Worm (Caenorhabditis elegans) whole organism, late embryonic: Measurements from ENCODE around the gene ceh-100.

ENCODE experiments used
- F13H6.1 ChIP-seq: sonication (generic microtip); optimal IDR thresholded peaks from 2 replicates; lab custom pipeline; 2016; ENCODE audit warnings: missing genetic modification characterization, missing compliant biosample characterization
- K02D7.2 ChIP-seq: sonication (generic microtip); optimal IDR thresholded peaks from 2 replicates; lab custom pipeline; 2017; ENCODE audit warnings: mild to moderate bottlenecking, missing genetic modification characterization, missing compliant biosample characterization
- T23F11.4 ChIP-seq: fragments of 200-800 bp; sonication (Bioruptor generic); optimal IDR thresholded peaks from 2 replicates; lab custom pipeline; 2018; ENCODE audit warnings: mild to moderate bottlenecking, missing genetic modification characterization, missing compliant biosample characterization
- ceh-19 ChIP-seq: fragments of 200-800 bp; sonication (Bioruptor generic); optimal IDR thresholded peaks from 2 replicates; lab custom pipeline; 2018; ENCODE audit warnings: mild to moderate bottlenecking, missing genetic modification characterization, missing compliant biosample characterization
- ceh-2 ChIP-seq: sonication (generic microtip); optimal IDR thresholded peaks from 2 replicates; lab custom pipeline; 2016; ENCODE audit warnings: missing genotype, missing genetic modification characterization, missing compliant biosample characterization
- ceh-22 ChIP-seq: sonication (generic microtip); optimal IDR thresholded peaks from 2 replicates; lab custom pipeline; 2017; ENCODE audit warnings: missing biosample characterization, missing genetic modification characterization
- ceh-30 ChIP-seq: fragments of 150-350 bp; optimal IDR thresholded peaks from 2 replicates; lab custom pipeline; 2014; ENCODE audit warnings: missing biosample characterization, missing genetic modification characterization
- ceh-31 ChIP-seq: sonication (generic microtip); optimal IDR thresholded peaks from 2 replicates; lab custom pipeline; 2016; ENCODE audit warnings: missing genetic modification characterization, missing compliant biosample characterization
- ceh-34 ChIP-seq: sonication (generic microtip); optimal IDR thresholded peaks from 2 replicates; lab custom pipeline; 2016; ENCODE audit warnings: mild to moderate bottlenecking, missing genetic modification characterization, missing compliant biosample characterization
- ceh-48 ChIP-seq: sonication (generic microtip); optimal IDR thresholded peaks from 2 replicates; lab custom pipeline; 2016; ENCODE audit warnings: missing genetic modification characterization, inconsistent platforms, missing compliant biosample characterization
- che-1 ChIP-seq: sonication (generic microtip); optimal IDR thresholded peaks from 2 replicates; lab custom pipeline; 2016; ENCODE audit warnings: mild to moderate bottlenecking, missing genetic modification characterization, missing compliant biosample characterization
- dmd-4 ChIP-seq: sonication (generic microtip); optimal IDR thresholded peaks from 2 replicates; lab custom pipeline; 2016; ENCODE audit warnings: borderline replicate concordance, missing genetic modification characterization, missing compliant biosample characterization
- dve-1 ChIP-seq: sonication (generic microtip); optimal IDR thresholded peaks from 2 replicates; lab custom pipeline; 2017; ENCODE audit warnings: antibody characterized with exemption, mild to moderate bottlenecking, missing genetic modification characterization, missing compliant biosample characterization
- elt-4 ChIP-seq: sonication (generic microtip); optimal IDR thresholded peaks from 2 replicates; lab custom pipeline; 2016; ENCODE audit warnings: missing genetic modification characterization, missing compliant biosample characterization
- gmeb-2 ChIP-seq: sonication (generic microtip); optimal IDR thresholded peaks from 2 replicates; lab custom pipeline; 2016; ENCODE audit warnings: missing genetic modification characterization, inconsistent platforms, missing compliant biosample characterization
- hlh-6 ChIP-seq: sonication (generic microtip); optimal IDR thresholded peaks from 2 replicates; lab custom pipeline; 2016; ENCODE audit warnings: missing genotype, missing genetic modification characterization, missing compliant biosample characterization
- lin-11 ChIP-seq: fragments of 200-800 bp; sonication (Bioruptor generic); optimal IDR thresholded peaks from 2 replicates; lab custom pipeline; 2018; ENCODE audit warnings: mild to moderate bottlenecking, missing genetic modification characterization, missing compliant biosample characterization
- madf-2 ChIP-seq: sonication (generic microtip); optimal IDR thresholded peaks from 2 replicates; lab custom pipeline; 2017; ENCODE audit warnings: missing genetic modification characterization, missing compliant biosample characterization
- nfya-1 ChIP-seq: sonication (generic microtip); optimal IDR thresholded peaks from 2 replicates; lab custom pipeline; 2017; ENCODE audit warnings: missing genetic modification characterization, mild to moderate bottlenecking, missing compliant biosample characterization, antibody characterized with exemption, moderate library complexity
- odd-2 ChIP-seq: sonication (generic microtip); optimal IDR thresholded peaks from 2 replicates; lab custom pipeline; 2017; ENCODE audit warnings: antibody characterized with exemption, mild to moderate bottlenecking, missing genetic modification characterization, missing compliant biosample characterization
- pax-1 ChIP-seq: fragments of 150-350 bp; optimal IDR thresholded peaks from 2 replicates; lab custom pipeline; 2014; ENCODE audit warnings: missing biosample characterization, missing genetic modification characterization
- pha-2 ChIP-seq: sonication (generic microtip); optimal IDR thresholded peaks from 2 replicates; lab custom pipeline; 2017; ENCODE audit warnings: mild to moderate bottlenecking, missing genetic modification characterization, missing compliant biosample characterization
- ref-2 ChIP-seq: sonication (generic microtip); optimal IDR thresholded peaks from 2 replicates; lab custom pipeline; 2016; ENCODE audit warnings: missing genetic modification characterization, missing compliant biosample characterization
- sox-4 ChIP-seq: sonication (generic microtip); optimal IDR thresholded peaks from 2 replicates; lab custom pipeline; 2017; ENCODE audit warnings: mild to moderate bottlenecking, missing genetic modification characterization, inconsistent platforms, missing compliant biosample characterization
- syd-9 ChIP-seq: sonication (generic microtip); optimal IDR thresholded peaks from 2 replicates; lab custom pipeline; 2016; ENCODE audit warnings: mild to moderate bottlenecking, missing genetic modification characterization, moderate library complexity, missing compliant biosample characterization
- tbx-2 ChIP-seq: sonication (generic microtip); optimal IDR thresholded peaks from 2 replicates; lab custom pipeline; 2016; ENCODE audit warnings: missing genetic modification characterization, missing compliant biosample characterization
- tbx-7 ChIP-seq: sonication (generic microtip); optimal IDR thresholded peaks from 2 replicates; lab custom pipeline; 2016; ENCODE audit warnings: missing genotype, missing genetic modification characterization, missing compliant biosample characterization
- unc-3 ChIP-seq, 2 experiments: fragments of 200-800 bp in 1 of 2; sonication (Bioruptor generic) in 1 of 2; sonication (generic microtip) in 1 of 2; conservative IDR thresholded peaks in 1 of 2; optimal IDR thresholded peaks in 1 of 2; 2 replicates each; pipeline versions ENCODE4 v1.3.6 to Lab custom; 2016 to 2022; ENCODE audit warnings: missing compliant biosample characterization in 2 of 2, missing genetic modification characterization in 2 of 2, missing genetic modification reagents in 1 of 2
- ztf-16 ChIP-seq: sonication (generic microtip); optimal IDR thresholded peaks from 2 replicates; lab custom pipeline; 2017; ENCODE audit warnings: missing genetic modification characterization, missing compliant biosample characterization

The ceh-100 gene

DNA sequence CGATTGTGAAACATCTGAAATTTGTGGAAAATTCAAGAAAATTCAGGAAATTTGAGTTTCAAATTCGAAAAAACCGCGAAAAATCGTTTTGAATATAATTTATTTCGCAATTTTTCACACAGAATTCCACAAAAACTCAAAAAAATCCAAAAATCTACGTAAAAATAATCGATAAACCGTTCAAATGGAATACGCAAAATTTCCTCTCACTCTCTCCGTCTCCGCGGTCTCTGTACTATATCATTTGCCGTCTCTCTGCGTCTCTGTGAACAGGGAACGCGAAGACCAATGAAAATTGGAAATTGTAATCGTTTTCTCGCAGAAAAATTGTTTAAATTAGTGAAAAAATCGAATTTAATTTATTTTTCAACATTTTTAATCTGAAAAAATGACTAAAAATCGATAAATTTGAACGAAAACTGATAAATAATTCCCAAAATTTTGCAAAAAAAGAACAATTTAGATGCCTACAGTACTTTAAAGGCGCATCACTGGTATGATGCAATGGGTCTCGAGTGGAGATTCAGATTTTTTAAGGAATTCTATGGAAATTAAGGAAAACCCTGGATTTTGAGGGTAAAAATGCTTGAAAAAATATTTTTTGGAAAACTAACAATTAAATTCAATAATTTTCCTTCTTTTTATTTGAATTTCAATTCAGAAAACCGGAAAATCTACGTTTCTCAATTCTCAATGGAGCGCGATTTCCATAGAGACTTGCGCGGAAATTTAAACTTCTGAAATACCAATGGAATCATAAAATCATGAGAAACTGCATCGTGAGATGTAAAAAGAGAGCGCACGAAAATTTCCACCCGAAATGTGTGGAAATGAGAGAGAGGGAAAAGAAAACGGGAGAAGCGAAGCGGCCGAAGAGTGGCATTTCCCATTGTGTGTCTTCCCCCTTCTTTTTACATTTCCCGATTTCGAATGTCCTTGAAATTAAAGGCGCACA is at the start of gene ceh-100, which contains the start of gene lips-15:
TSS of gene ceh-100 (minus strand) at position 14 of the 955 bp plus-strand sequence.
TSS of gene lips-15 (plus strand) at position 720 of the 955 bp plus-strand sequence.
- TF ChIP-seq dve-1 (tag; lab: Kevin White, UChicago) (no peak), odd-2 (tag; lab: Kevin White, UChicago) (no peak), unc-3 (GFP tag; conservative IDR thresholded peaks at IDR 0.05; lab: Robert Waterston, UW) (no peak), unc-3 (tag; optimal IDR thresholded peaks at IDR 0.05; lab: Kevin White, UChicago) (no peak), ceh-48 (tag; lab: Kevin White, UChicago) (peak; percentile 17), tbx-2 (peak; percentile 34), ceh-34 (tag; lab: Kevin White, UChicago) (peak; percentile 28), nfya-1 (tag; lab: Kevin White, UChicago) (peak; percentile 10), ztf-16 (tag; lab: Kevin White, UChicago) (no peak), ceh-31 (tag; lab: Kevin White, UChicago) (peak; percentile 68), ceh-2 (no peak), madf-2 (tag; lab: Kevin White, UChicago) (no peak)

DNA sequence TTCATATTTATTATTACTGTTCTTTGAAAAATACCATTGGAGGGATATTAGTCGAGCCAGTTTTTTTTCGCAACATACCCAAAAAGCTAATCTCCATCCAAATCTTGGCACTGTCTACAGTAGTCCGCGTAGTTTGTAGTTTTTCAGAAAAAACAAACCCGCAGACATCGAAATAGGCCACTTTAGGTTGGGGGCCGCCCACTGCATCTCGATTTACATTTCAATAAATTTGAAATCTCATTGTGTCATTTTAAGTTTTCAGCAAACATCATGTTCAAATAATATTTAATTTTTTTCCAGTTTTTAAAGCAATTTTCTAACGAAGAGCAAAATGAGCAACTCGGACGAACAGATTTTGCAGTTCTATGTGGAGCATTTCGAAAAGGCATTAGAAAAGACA is 36.9 kb upstream of the ceh-100 start, which contains the start of gene nhr-235:
TSS of gene nhr-235 (plus strand) at position 301 of the 400 bp plus-strand sequence.
- no peak for TF ChIP-seq F13H6.1
- TF ChIP-seq sox-4 (tag; lab: Kevin White, UChicago), result no peak
- no peak for TF ChIP-seq nfya-1 (tag; lab: Kevin White, UChicago)
- no peak for TF ChIP-seq ceh-34 (tag; lab: Kevin White, UChicago)
- no peak for TF ChIP-seq che-1 (tag; lab: Kevin White, UChicago)
- TF ChIP-seq tbx-7 (tag; lab: Kevin White, UChicago), result no peak
- no peak for TF ChIP-seq gmeb-2
- no peak for TF ChIP-seq dmd-4
- TF ChIP-seq K02D7.2 (tag; lab: Kevin White, UChicago), result no peak
- TF ChIP-seq T23F11.4 (GFP tag; lab: Kevin White, UChicago), result no peak
- no peak for TF ChIP-seq ceh-48 (tag; lab: Kevin White, UChicago)
- TF ChIP-seq ceh-19 (GFP tag; lab: Kevin White, UChicago), result no peak
- TF ChIP-seq elt-4 (tag; lab: Kevin White, UChicago), result no peak

DNA sequence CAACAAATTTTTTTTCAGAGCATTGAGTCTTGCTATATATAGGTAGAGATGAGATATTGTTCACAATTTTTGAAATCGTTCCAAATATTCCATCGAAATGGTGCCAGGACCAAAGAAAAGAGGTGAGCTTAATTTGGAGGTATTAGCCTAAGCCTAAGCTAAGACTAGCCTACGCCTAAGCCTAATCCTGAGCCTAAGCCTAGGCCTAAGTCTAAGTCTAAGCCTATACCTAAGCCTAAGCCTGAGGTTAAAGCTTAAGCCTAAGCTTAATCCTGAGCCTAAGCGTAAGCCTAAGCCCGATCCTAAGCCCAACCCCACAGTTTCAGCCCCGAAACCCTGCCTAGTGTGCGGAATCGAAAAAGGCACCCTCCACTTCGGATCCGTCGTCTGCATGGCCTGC is 33.1 kb upstream of the ceh-100 start, which contains the start of gene nhr-234:
TSS of gene nhr-234 (plus strand) at position 77 of the 400 bp plus-strand sequence.
- no peak for TF ChIP-seq syd-9 (tag; lab: Kevin White, UChicago)
- peak; percentile 68 for TF ChIP-seq dve-1 (tag; lab: Kevin White, UChicago)

DNA sequence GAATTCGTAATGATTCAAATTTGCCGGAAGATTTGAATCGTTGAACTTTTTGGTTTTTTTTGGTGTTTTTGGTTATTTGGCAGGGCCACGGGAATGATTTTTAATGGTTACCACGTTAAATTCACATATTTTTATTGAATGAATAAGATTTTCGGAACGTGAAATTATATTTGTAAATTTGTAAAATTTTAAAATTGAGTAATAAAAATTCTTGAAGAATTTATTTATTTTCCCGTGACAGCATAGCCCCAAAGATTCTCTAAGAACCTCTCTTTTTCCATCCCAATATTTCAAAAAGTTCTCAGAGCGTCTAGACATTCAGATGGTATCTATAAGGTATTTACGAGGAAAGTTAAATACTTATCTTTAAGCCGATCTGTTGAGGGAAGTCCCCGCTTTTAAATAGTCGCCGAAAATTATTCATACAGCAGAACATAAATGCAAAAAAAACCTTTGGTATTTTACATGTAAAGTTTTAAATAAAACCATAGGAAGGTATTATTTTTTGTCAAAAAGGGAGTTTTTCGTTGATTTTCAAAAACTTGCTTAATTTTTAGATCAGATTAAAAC is 31.4 kb upstream of the ceh-100 start, which contains the start of gene Y38E10A.17:
TSS of gene Y38E10A.17 (minus strand) at position 51 of the 570 bp plus-strand sequence.
- TF ChIP-seq ztf-16 (tag; lab: Kevin White, UChicago), result no peak
- TF ChIP-seq pha-2 (tag; lab: Kevin White, UChicago), result no peak
- TF ChIP-seq ceh-30 (tag; lab: Kevin White, UChicago), result no peak
- no peak for TF ChIP-seq hlh-6 (tag; lab: Kevin White, UChicago)
- TF ChIP-seq lin-11 (tag; lab: Kevin White, UChicago), result no peak
- TF ChIP-seq pax-1 (tag; lab: Kevin White, UChicago), result no peak
- no peak for TF ChIP-seq K02D7.2 (tag; lab: Kevin White, UChicago)
- no peak for TF ChIP-seq ref-2 (tag; lab: Kevin White, UChicago)

DNA sequence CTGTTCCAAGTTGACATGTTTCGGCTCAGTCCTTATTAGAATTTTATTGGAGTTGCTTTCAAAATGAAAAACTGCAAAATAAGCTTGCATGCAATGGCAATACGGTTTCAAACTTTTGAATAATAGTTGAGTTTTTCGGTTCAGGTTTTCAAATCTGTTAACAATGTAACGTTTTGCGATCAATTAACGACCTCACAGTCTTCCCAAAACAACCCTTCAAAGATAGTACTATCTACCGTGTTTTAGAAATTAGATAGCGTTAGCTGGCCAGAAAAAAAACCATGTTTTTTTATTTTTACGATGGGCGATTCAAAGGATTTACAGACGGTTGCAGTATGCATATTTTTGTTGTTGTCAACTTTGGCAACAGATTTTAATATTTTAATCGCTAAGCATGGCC is 27.4 kb upstream of the ceh-100 start, which contains the start of gene Y38E10A.34:
TSS of gene Y38E10A.34 (plus strand) at position 301 of the 400 bp plus-strand sequence.
- TF ChIP-seq ceh-22, result no peak
- TF ChIP-seq, all 69 proteins: peak for 0
